Fruit fly (Drosophila melanogaster) whole organism, embryonic: ENCODE results near the gene GNBP1.

Experiments
- Abd-B ChIP-seq: fragments of 200-800 bp; sonication (Bioruptor generic); optimal IDR thresholded peaks from 2 replicates; lab custom pipeline; 2018; ENCODE audit warnings: missing biosample characterization, mild to moderate bottlenecking, missing genetic modification characterization, moderate library complexity
- Ada2b ChIP-seq: fragments of 200-800 bp; sonication (Bioruptor generic); IDR thresholded peaks from 2 replicates; pipeline ENCODE4 v1.3.6; 2022; ENCODE audit warnings: missing biosample characterization, missing genetic modification characterization
- Adf1 ChIP-seq: fragments of 200-800 bp; sonication (Bioruptor generic); IDR thresholded peaks from 2 replicates; pipeline ENCODE4 v1.3.6; 2022; ENCODE audit warnings: missing biosample characterization, missing genetic modification characterization
- Asciz ChIP-seq: fragments of 200-800 bp; sonication (Bioruptor generic); optimal IDR thresholded peaks from 2 replicates; lab custom pipeline; 2017; ENCODE audit warnings: missing biosample characterization, mild to moderate bottlenecking, missing genetic modification characterization, missing genetic modification reagents
- CG14667 ChIP-seq: fragments of 200-800 bp; sonication (Bioruptor generic); IDR thresholded peaks from 2 replicates; pipeline ENCODE4 v1.3.6; 2022; ENCODE audit warnings: missing biosample characterization, missing genetic modification characterization
- CG14860 ChIP-seq: fragments of 200-800 bp; sonication (Bioruptor generic); IDR thresholded peaks from 3 replicates; pipeline ENCODE4 v1.3.6; 2022; ENCODE audit warnings: missing biosample characterization, missing genetic modification characterization; ENCODE audit not compliant: partially characterized antibody
- CG14965 ChIP-seq: fragments of 200-800 bp; sonication (Bioruptor generic); optimal IDR thresholded peaks from 2 replicates; lab custom pipeline; 2016; ENCODE audit warnings: missing biosample characterization, missing genetic modification characterization, borderline replicate concordance
- CG15269 ChIP-seq: fragments of 200-800 bp; sonication (Bioruptor generic); optimal IDR thresholded peaks from 2 replicates; lab custom pipeline; 2018; ENCODE audit warnings: missing biosample characterization, mild to moderate bottlenecking, missing genetic modification characterization, moderate library complexity
- CG16815 ChIP-seq: fragments of 200-800 bp; sonication (Bioruptor generic); optimal IDR thresholded peaks from 3 replicates; lab custom pipeline; 2017; ENCODE audit warnings: missing biosample characterization, mild to moderate bottlenecking, missing genetic modification characterization
- CG17186 ChIP-seq: fragments of 200-800 bp; sonication (Bioruptor generic); optimal IDR thresholded peaks from 3 replicates; lab custom pipeline; 2017; ENCODE audit warnings: missing biosample characterization, missing genetic modification reagents, missing genetic modification characterization
- CG17361 ChIP-seq: fragments of 200-800 bp; sonication (Bioruptor generic); IDR thresholded peaks from 3 replicates; pipeline ENCODE4 v1.3.6; 2022; ENCODE audit warnings: missing biosample characterization, missing genetic modification characterization
- CG17612 ChIP-seq: fragments of 200-800 bp; sonication (Bioruptor generic); IDR thresholded peaks from 2 replicates; pipeline ENCODE4 v1.3.6; 2022; ENCODE audit warnings: missing biosample characterization, missing genetic modification characterization
- CG18619 ChIP-seq: fragments of 200-800 bp; sonication (Bioruptor generic); optimal IDR thresholded peaks from 3 replicates; lab custom pipeline; 2017; ENCODE audit warnings: missing biosample characterization, mild to moderate bottlenecking, missing genetic modification characterization
- CG3407 ChIP-seq: fragments of 200-800 bp; sonication (Bioruptor generic); optimal IDR thresholded peaks from 2 replicates; lab custom pipeline; 2018; ENCODE audit warnings: missing biosample characterization, mild to moderate bottlenecking, missing genetic modification characterization
- CG34224 ChIP-seq: fragments of 200-800 bp; sonication (Bioruptor generic); IDR thresholded peaks from 3 replicates; pipeline ENCODE4 v1.3.6; 2022; ENCODE audit warnings: missing biosample characterization, missing genetic modification characterization; ENCODE audit not compliant: partially characterized antibody
- CG34376 ChIP-seq: fragments of 200-800 bp; sonication (Bioruptor generic); optimal IDR thresholded peaks from 2 replicates; lab custom pipeline; 2018; ENCODE audit warnings: missing biosample characterization, mild to moderate bottlenecking, missing genetic modification characterization
- CG42726 ChIP-seq: fragments of 200-800 bp; sonication (Bioruptor generic); IDR thresholded peaks from 2 replicates; pipeline ENCODE4 v1.3.6; 2022; ENCODE audit warnings: missing biosample characterization, missing genetic modification characterization; ENCODE audit not compliant: partially characterized antibody
- CG6254 ChIP-seq: fragments of 200-800 bp; sonication (Bioruptor generic); optimal IDR thresholded peaks from 3 replicates; lab custom pipeline; 2017; ENCODE audit warnings: mild to moderate bottlenecking, missing biosample characterization, missing genetic modification reagents, missing genetic modification characterization
- CG6765 ChIP-seq: fragments of 200-800 bp; sonication (Bioruptor generic); optimal IDR thresholded peaks from 3 replicates; lab custom pipeline; 2017; ENCODE audit warnings: missing biosample characterization, mild to moderate bottlenecking, missing genetic modification characterization
- CG6854 ChIP-seq: fragments of 200-800 bp; sonication (Bioruptor generic); optimal IDR thresholded peaks from 3 replicates; lab custom pipeline; 2017; ENCODE audit warnings: missing biosample characterization, mild to moderate bottlenecking, missing genetic modification characterization
- CG8089 ChIP-seq: fragments of 200-800 bp; sonication (Bioruptor generic); optimal IDR thresholded peaks from 3 replicates; lab custom pipeline; 2016; ENCODE audit warnings: missing biosample characterization, missing genetic modification characterization
- CG9797 ChIP-seq: fragments of 200-800 bp; sonication (Bioruptor generic); optimal IDR thresholded peaks from 3 replicates; lab custom pipeline; 2018; ENCODE audit warnings: missing biosample characterization, mild to moderate bottlenecking, missing genetic modification characterization
- D19B ChIP-seq: fragments of 200-800 bp; sonication (Bioruptor generic); optimal IDR thresholded peaks from 2 replicates; lab custom pipeline; 2017; ENCODE audit warnings: missing biosample characterization, mild to moderate bottlenecking, missing genetic modification characterization
- Dfd ChIP-seq, 2 experiments: fragments of >200 bp; optimal IDR thresholded peaks; 2 replicates each; lab custom pipeline; 2017; ENCODE audit warnings: missing biosample characterization in 2 of 2, missing genetic modification characterization in 2 of 2
- HLH4C ChIP-seq: fragments of 200-800 bp; sonication (Bioruptor generic); IDR thresholded peaks from 3 replicates; pipeline ENCODE4 v1.3.6; 2022; ENCODE audit warnings: missing biosample characterization, missing genetic modification characterization; ENCODE audit not compliant: partially characterized antibody
- HmgD ChIP-seq: fragments of 200-800 bp; sonication (Bioruptor generic); optimal IDR thresholded peaks from 3 replicates; lab custom pipeline; 2016; ENCODE audit warnings: missing biosample characterization, missing genetic modification characterization
- Lhr ChIP-seq: fragments of 200-800 bp; sonication (Bioruptor generic); optimal IDR thresholded peaks from 3 replicates; lab custom pipeline; 2017; ENCODE audit warnings: mild to moderate bottlenecking, missing biosample characterization, missing genetic modification reagents, missing genetic modification characterization
- Nf-YA ChIP-seq: fragments of 200-800 bp; sonication (Bioruptor generic); IDR thresholded peaks from 2 replicates; pipeline ENCODE4 v1.3.6; 2022; ENCODE audit warnings: missing biosample characterization, missing genetic modification characterization
- Oli ChIP-seq: fragments of 200-800 bp; sonication (Bioruptor generic); optimal IDR thresholded peaks from 2 replicates; lab custom pipeline; 2018; ENCODE audit warnings: missing biosample characterization, mild to moderate bottlenecking, missing genetic modification characterization, moderate library complexity
- Opbp ChIP-seq: fragments of 200-800 bp; sonication (Bioruptor generic); IDR thresholded peaks from 3 replicates; pipeline ENCODE4 v1.3.6; 2022; ENCODE audit warnings: missing biosample characterization, missing genetic modification characterization; ENCODE audit not compliant: partially characterized antibody
- Spps ChIP-seq: fragments of 200-800 bp; sonication (Bioruptor generic); optimal IDR thresholded peaks from 2 replicates; lab custom pipeline; 2018; ENCODE audit warnings: missing biosample characterization, mild to moderate bottlenecking, missing genetic modification characterization
- Ssrp ChIP-seq: fragments of 200-800 bp; sonication (Bioruptor generic); optimal IDR thresholded peaks from 2 replicates; lab custom pipeline; 2018; ENCODE audit warnings: missing biosample characterization, mild to moderate bottlenecking, missing genetic modification characterization, moderate library complexity
- Taf1 ChIP-seq: fragments of 200-800 bp; sonication (Bioruptor generic); IDR thresholded peaks from 2 replicates; pipeline ENCODE4 v1.3.6; 2022; ENCODE audit warnings: missing biosample characterization, missing genetic modification characterization
- ac ChIP-seq: fragments of 200-800 bp; sonication (Bioruptor generic); optimal IDR thresholded peaks from 3 replicates; lab custom pipeline; 2017; ENCODE audit warnings: missing biosample characterization, mild to moderate bottlenecking, missing genetic modification characterization
- ato ChIP-seq: fragments of 200-800 bp; sonication (Bioruptor generic); IDR thresholded peaks from 2 replicates; pipeline ENCODE4 v1.3.6; 2022; ENCODE audit warnings: missing biosample characterization, missing genetic modification characterization; ENCODE audit not compliant: partially characterized antibody
- croc ChIP-seq: fragments of 200-800 bp; sonication (Bioruptor generic); conservative IDR thresholded peaks from 3 replicates; pipeline ENCODE4 v1.3.6; 2022; ENCODE audit warnings: missing biosample characterization, missing genetic modification characterization
- disco-r ChIP-seq: fragments of 200-800 bp; sonication (Bioruptor generic); optimal IDR thresholded peaks from 2 replicates; lab custom pipeline; 2016; ENCODE audit warnings: missing biosample characterization, missing genetic modification characterization
- dm ChIP-seq: fragments of 200-800 bp; sonication (Bioruptor generic); optimal IDR thresholded peaks from 3 replicates; lab custom pipeline; 2016; ENCODE audit warnings: missing biosample characterization, missing genetic modification characterization
- dmrt11E ChIP-seq: fragments of 200-800 bp; sonication (Bioruptor generic); optimal IDR thresholded peaks from 3 replicates; lab custom pipeline; 2018; ENCODE audit warnings: missing biosample characterization, mild to moderate bottlenecking, missing genetic modification characterization, moderate library complexity
- fd3F ChIP-seq: fragments of 200-800 bp; sonication (Bioruptor generic); optimal IDR thresholded peaks from 2 replicates; lab custom pipeline; 2018; ENCODE audit warnings: missing biosample characterization, mild to moderate bottlenecking, missing genetic modification characterization, moderate library complexity
- gfzf ChIP-seq: fragments of 200-800 bp; sonication (Bioruptor generic); optimal IDR thresholded peaks from 2 replicates; lab custom pipeline; 2016; ENCODE audit warnings: missing biosample characterization, mild to moderate bottlenecking, missing genetic modification characterization, moderate library complexity
- h ChIP-seq: fragments of >200 bp; optimal IDR thresholded peaks from 2 replicates; lab custom pipeline; 2017
- lmd ChIP-seq: fragments of 200-800 bp; sonication (Bioruptor generic); IDR thresholded peaks from 2 replicates; pipeline ENCODE4 v1.3.6; 2022; ENCODE audit warnings: missing biosample characterization, missing genetic modification characterization
- luna ChIP-seq: fragments of 200-800 bp; sonication (Bioruptor generic); optimal IDR thresholded peaks from 2 replicates; lab custom pipeline; 2016; ENCODE audit warnings: missing biosample characterization, missing genetic modification characterization
- otp ChIP-seq: fragments of 200-800 bp; sonication (Bioruptor generic); IDR thresholded peaks from 3 replicates; pipeline ENCODE4, ENCODE4 v1.3.6; 2022; ENCODE audit warnings: missing biosample characterization, missing genetic modification characterization
- sd ChIP-seq: fragments of 200-800 bp; sonication (Bioruptor generic); optimal IDR thresholded peaks from 3 replicates; lab custom pipeline; 2018; ENCODE audit warnings: missing biosample characterization, mild to moderate bottlenecking, missing genetic modification characterization, moderate library complexity
- tgo ChIP-seq: fragments of 200-800 bp; sonication (Bioruptor generic); IDR thresholded peaks from 3 replicates; pipeline ENCODE4 v1.3.6; 2022; ENCODE audit warnings: missing biosample characterization, missing genetic modification characterization
- wor ChIP-seq: fragments of 200-800 bp; sonication (Bioruptor generic); IDR thresholded peaks from 2 replicates; pipeline ENCODE4 v1.3.6; 2022; ENCODE audit warnings: missing biosample characterization, missing genetic modification characterization

GNBP1 gene

dm6 chr3L:18640584-18641527 is 34.7 kb upstream of the GNBP1 start (continued):
- TF ChIP-seq dm (GFP tag; lab: Kevin White, UChicago) = peak; percentile 83
- peak; percentile 84 for TF ChIP-seq croc (GFP tag; lab: Robert Waterston, UW)
- TF ChIP-seq HLH4C (GFP tag; lab: Robert Waterston, UW) = no peak
- peak; percentile 52 for TF ChIP-seq Lhr (GFP tag; lab: Kevin White, UChicago)
- peak; percentile 95 for TF ChIP-seq CG17612 (GFP tag; lab: Robert Waterston, UW)
- no peak for TF ChIP-seq ato (GFP tag; lab: Robert Waterston, UW)
- TF ChIP-seq Asciz (GFP tag; lab: Kevin White, UChicago) = peak; percentile 89
- peak; percentile 87 for TF ChIP-seq CG16815 (GFP tag; lab: Kevin White, UChicago)
- TF ChIP-seq CG34224 (GFP tag; lab: Robert Waterston, UW) = no peak; the same call in 2 of the 3 replicates
- peak; percentile 63 for TF ChIP-seq Spps (tag; lab: Kevin White, UChicago)
- peak; percentile 95 for TF ChIP-seq luna
- no peak for TF ChIP-seq CG9797 (GFP tag; lab: Kevin White, UChicago)
- peak; percentile 91 for TF ChIP-seq wor (GFP tag; lab: Robert Waterston, UW)
- peak; percentile 88 for TF ChIP-seq Ssrp (tag; lab: Kevin White, UChicago)
- peak; percentile 93 for TF ChIP-seq fd3F
- peak; percentile 98 for TF ChIP-seq tgo
- peak; percentile 40 for TF ChIP-seq disco-r
- TF ChIP-seq CG14965 (GFP tag; lab: Kevin White, UChicago) = peak; percentile 53
- peak; percentile 95 for TF ChIP-seq Adf1 (GFP tag; lab: Robert Waterston, UW)
- peak; percentile 95 for TF ChIP-seq CG15269 (tag; lab: Kevin White, UChicago)
- no peak for TF ChIP-seq gfzf (GFP tag; lab: Kevin White, UChicago)
- TF ChIP-seq CG6254 (GFP tag; lab: Kevin White, UChicago) = peak; percentile 63
- TF ChIP-seq HmgD (GFP tag; lab: Kevin White, UChicago) = peak; percentile 82
- TF ChIP-seq Nf-YA (GFP tag; lab: Robert Waterston, UW) = peak; percentile 97
- peak; percentile 53 for TF ChIP-seq ac (GFP tag; lab: Kevin White, UChicago)
- TF ChIP-seq CG6765 = peak; percentile 89
- peak; percentile 81 for TF ChIP-seq CG34376 (GFP tag; lab: Kevin White, UChicago)
- TF ChIP-seq CG3407 (GFP tag; lab: Kevin White, UChicago) = peak; percentile 66
- TF ChIP-seq h = no peak
- peak; percentile 90 for TF ChIP-seq CG6854 (GFP tag; lab: Kevin White, UChicago)
- TF ChIP-seq Oli (tag; lab: Kevin White, UChicago) = peak; percentile 87
- TF ChIP-seq D19B = peak; percentile 86
- TF ChIP-seq CG14860 = no peak
- peak; percentile 97 for TF ChIP-seq lmd (GFP tag; lab: Robert Waterston, UW)
- peak; percentile 81 for TF ChIP-seq Abd-B (GFP tag; lab: Kevin White, UChicago)
- no peak for TF ChIP-seq Opbp (GFP tag; lab: Robert Waterston, UW)
- peak; percentile 84 for TF ChIP-seq CG8089 (GFP tag; lab: Kevin White, UChicago)
- TF ChIP-seq CG14667 = peak; percentile 97
- TF ChIP-seq sd = peak; percentile 62
- TF ChIP-seq dmrt11E = peak; percentile 61
- TF ChIP-seq otp = peak; percentile 94
- TF ChIP-seq CG17361 = peak; percentile 96
- peak; percentile 54; the same call in 1 of the 2 replicates for TF ChIP-seq CG42726 (GFP tag; lab: Robert Waterston, UW)
- TF ChIP-seq CG18619 (GFP tag; lab: Kevin White, UChicago) = peak; percentile 85
- TF ChIP-seq Dfd (GFP tag; optimal IDR thresholded peaks at IDR 0.05; lab: Kevin White, UChicago) = peak in 1 of 2 experiments; percentile 92
- peak; percentile 99 for TF ChIP-seq Ada2b (GFP tag; lab: Robert Waterston, UW)
- TF ChIP-seq Taf1 = peak; percentile 99
- peak; percentile 35 for TF ChIP-seq CG17186 (GFP tag; lab: Kevin White, UChicago)
